Fruit fly (Drosophila melanogaster) whole organism, prepupa: Measurements from ENCODE around the gene CG5968.

Experiments used
- Blimp-1 ChIP-seq: fragments of 200-800 bp; sonication (Bioruptor generic); optimal IDR thresholded peaks from 3 replicates; lab custom pipeline; 2017; ENCODE audit warnings: missing biosample characterization, missing genetic modification characterization, mild to moderate bottlenecking, moderate library complexity, missing genetic modification reagents
- CG11762 ChIP-seq: fragments of 200-800 bp; sonication (Bioruptor generic); optimal IDR thresholded peaks from 3 replicates; lab custom pipeline; 2016; ENCODE audit warnings: missing biosample characterization, missing genetic modification characterization; ENCODE audit not compliant: insufficient read depth
- CG15336 ChIP-seq: fragments of 200-800 bp; sonication (Bioruptor generic); IDR thresholded peaks from 2 replicates; pipeline ENCODE4 v1.3.6; 2022; ENCODE audit warnings: missing biosample characterization, missing genetic modification characterization
- CG31627 ChIP-seq: fragments of 200-800 bp; sonication (Bioruptor generic); optimal IDR thresholded peaks from 3 replicates; lab custom pipeline; 2016; ENCODE audit warnings: missing biosample characterization, missing genetic modification characterization
- CG32006 ChIP-seq: fragments of 200-800 bp; sonication (Bioruptor generic); optimal IDR thresholded peaks from 3 replicates; lab custom pipeline; 2017; ENCODE audit warnings: missing biosample characterization, mild to moderate bottlenecking, missing genetic modification characterization
- CG3919 ChIP-seq: fragments of 200-800 bp; sonication (Bioruptor generic); optimal IDR thresholded peaks from 3 replicates; lab custom pipeline; 2016; ENCODE audit warnings: missing biosample characterization, missing genetic modification characterization
- CG6163 ChIP-seq: fragments of 200-800 bp; sonication (Bioruptor generic); IDR thresholded peaks from 3 replicates; pipeline ENCODE4 v1.3.6; 2022; ENCODE audit warnings: missing biosample characterization, missing genetic modification characterization
- CG6276 ChIP-seq: fragments of 200-800 bp; sonication (Bioruptor generic); optimal IDR thresholded peaks from 2 replicates; lab custom pipeline; 2017; ENCODE audit warnings: missing biosample characterization, mild to moderate bottlenecking, missing genetic modification characterization
- CG6792 ChIP-seq: fragments of 200-800 bp; sonication (Bioruptor generic); optimal IDR thresholded peaks from 3 replicates; lab custom pipeline; 2016; ENCODE audit warnings: missing biosample characterization, missing genetic modification characterization
- CG6854 ChIP-seq: fragments of 200-800 bp; sonication (Bioruptor generic); optimal IDR thresholded peaks from 2 replicates; lab custom pipeline; 2017; ENCODE audit warnings: missing biosample characterization, mild to moderate bottlenecking, missing genetic modification characterization
- CG7368 ChIP-seq: fragments of 200-800 bp; sonication (Bioruptor generic); optimal IDR thresholded peaks from 3 replicates; lab custom pipeline; 2016; ENCODE audit warnings: missing biosample characterization, missing genetic modification characterization
- CG8119 ChIP-seq: fragments of 200-800 bp; sonication (Bioruptor generic); IDR thresholded peaks from 3 replicates; pipeline ENCODE4 v1.3.6; 2022; ENCODE audit warnings: missing biosample characterization, missing genetic modification characterization
- CG8319 ChIP-seq: fragments of 200-800 bp; sonication (Bioruptor generic); optimal IDR thresholded peaks from 3 replicates; lab custom pipeline; 2016; ENCODE audit warnings: missing biosample characterization, missing genetic modification characterization
- CG8632 ChIP-seq: fragments of 200-800 bp; sonication (Bioruptor generic); optimal IDR thresholded peaks from 3 replicates; lab custom pipeline; 2016; ENCODE audit warnings: missing biosample characterization, missing genetic modification characterization
- Eip75B ChIP-seq: fragments of 200-800 bp; sonication (Bioruptor generic); optimal IDR thresholded peaks from 3 replicates; lab custom pipeline; 2016; ENCODE audit warnings: missing biosample characterization, missing genetic modification characterization
- Eip78C ChIP-seq: fragments of 200-800 bp; sonication (Bioruptor generic); peaks from one replicate; lab custom pipeline; 2016; ENCODE audit warnings: missing biosample characterization, missing genetic modification characterization
- Ets21C ChIP-seq: fragments of 200-800 bp; sonication (Bioruptor generic); optimal IDR thresholded peaks from 3 replicates; lab custom pipeline; 2016; ENCODE audit warnings: missing biosample characterization, missing genetic modification characterization
- Hr4 ChIP-seq: fragments of 200-800 bp; sonication (Bioruptor generic); optimal IDR thresholded peaks from 3 replicates; lab custom pipeline; 2016; ENCODE audit warnings: missing biosample characterization, missing genetic modification characterization
- Lpt ChIP-seq: fragments of 200-800 bp; sonication (Bioruptor generic); optimal IDR thresholded peaks from 3 replicates; lab custom pipeline; 2016; ENCODE audit warnings: missing biosample characterization, missing genetic modification characterization
- Met ChIP-seq: fragments of 200-800 bp; sonication (Bioruptor generic); optimal IDR thresholded peaks from 3 replicates; lab custom pipeline; 2016; ENCODE audit warnings: missing biosample characterization, missing genetic modification characterization
- OdsH ChIP-seq: fragments of 200-800 bp; sonication (Bioruptor generic); optimal IDR thresholded peaks from 3 replicates; lab custom pipeline; 2016; ENCODE audit warnings: missing biosample characterization, missing genetic modification characterization
- Sox102F ChIP-seq: fragments of 200-800 bp; sonication (Bioruptor generic); optimal IDR thresholded peaks from 2 replicates; lab custom pipeline; 2016; ENCODE audit warnings: missing biosample characterization, mild to moderate bottlenecking, missing genetic modification characterization
- Sox14 ChIP-seq: fragments of 200-800 bp; sonication (Bioruptor generic); optimal IDR thresholded peaks from 3 replicates; lab custom pipeline; 2016; ENCODE audit warnings: missing biosample characterization, missing genetic modification characterization
- Sox15 ChIP-seq: fragments of 200-800 bp; sonication (Bioruptor generic); optimal IDR thresholded peaks from 3 replicates; lab custom pipeline; 2016; ENCODE audit warnings: missing biosample characterization, missing genetic modification characterization
- achi ChIP-seq: fragments of 200-800 bp; sonication (Bioruptor generic); optimal IDR thresholded peaks from 3 replicates; lab custom pipeline; 2016; ENCODE audit warnings: missing biosample characterization, missing genetic modification characterization
- cyc ChIP-seq: fragments of 200-800 bp; sonication (Bioruptor generic); optimal IDR thresholded peaks from 3 replicates; lab custom pipeline; 2016; ENCODE audit warnings: missing biosample characterization, missing genetic modification characterization
- dac ChIP-seq: fragments of 200-800 bp; sonication (Bioruptor generic); optimal IDR thresholded peaks from 2 replicates; lab custom pipeline; 2017; ENCODE audit warnings: missing biosample characterization, mild to moderate bottlenecking, missing genetic modification characterization
- dsx ChIP-seq: fragments of 200-800 bp; optimal IDR thresholded peaks from 3 replicates; lab custom pipeline; 2019; ENCODE audit warnings: missing biosample characterization, mild to moderate bottlenecking, missing genetic modification characterization, moderate library complexity; ENCODE audit not compliant: poor library complexity, severe bottlenecking
- eg ChIP-seq: fragments of 200-800 bp; sonication (Bioruptor generic); IDR thresholded peaks from 3 replicates; pipeline ENCODE4 v1.3.6; 2022; ENCODE audit warnings: missing biosample characterization, missing genetic modification characterization
- esn ChIP-seq: fragments of 200-800 bp; sonication (Bioruptor generic); optimal IDR thresholded peaks from 2 replicates; lab custom pipeline; 2016; ENCODE audit warnings: missing biosample characterization, mild to moderate bottlenecking, missing genetic modification characterization, moderate library complexity
- fd85E ChIP-seq: fragments of 200-800 bp; sonication (Bioruptor generic); optimal IDR thresholded peaks from 3 replicates; lab custom pipeline; 2016; ENCODE audit warnings: missing biosample characterization, missing genetic modification characterization
- fkh ChIP-seq: fragments of 200-800 bp; sonication (Bioruptor generic); optimal IDR thresholded peaks from 3 replicates; lab custom pipeline; 2017; ENCODE audit warnings: missing biosample characterization, mild to moderate bottlenecking, missing genetic modification characterization, moderate library complexity
- lz ChIP-seq: fragments of 200-800 bp; sonication (Bioruptor generic); optimal IDR thresholded peaks from 3 replicates; lab custom pipeline; 2016; ENCODE audit warnings: missing biosample characterization, missing genetic modification characterization
- pdm3 ChIP-seq: fragments of 200-800 bp; sonication (Bioruptor generic); optimal IDR thresholded peaks from 3 replicates; lab custom pipeline; 2016; ENCODE audit warnings: missing biosample characterization, missing genetic modification characterization
- spab ChIP-seq: fragments of 200-800 bp; sonication (Bioruptor generic); optimal IDR thresholded peaks from 2 replicates; lab custom pipeline; 2017; ENCODE audit warnings: missing biosample characterization, mild to moderate bottlenecking, missing genetic modification characterization, missing genetic modification reagents
- ss ChIP-seq, 2 experiments: fragments of 200-800 bp; sonication (Bioruptor generic); optimal IDR thresholded peaks; 2 replicates in 1 of 2; 3 replicates in 1 of 2; lab custom pipeline; 2017 to 2018; ENCODE audit warnings: mild to moderate bottlenecking in 2 of 2, missing biosample characterization in 2 of 2, missing genetic modification characterization in 2 of 2, moderate library complexity in 1 of 2
- svp ChIP-seq: fragments of 200-800 bp; sonication (Bioruptor generic); peaks from one replicate; lab custom pipeline; 2016; ENCODE audit warnings: missing biosample characterization, missing genetic modification characterization
- topi ChIP-seq: fragments of 200-800 bp; sonication (Bioruptor generic); optimal IDR thresholded peaks from 3 replicates; lab custom pipeline; 2016; ENCODE audit warnings: missing biosample characterization, missing genetic modification characterization
- vri ChIP-seq: fragments of 200-800 bp; sonication (Bioruptor generic); optimal IDR thresholded peaks from 3 replicates; lab custom pipeline; 2016; ENCODE audit warnings: missing biosample characterization, mild to moderate bottlenecking, missing genetic modification characterization

The CG5968 gene

DNA sequence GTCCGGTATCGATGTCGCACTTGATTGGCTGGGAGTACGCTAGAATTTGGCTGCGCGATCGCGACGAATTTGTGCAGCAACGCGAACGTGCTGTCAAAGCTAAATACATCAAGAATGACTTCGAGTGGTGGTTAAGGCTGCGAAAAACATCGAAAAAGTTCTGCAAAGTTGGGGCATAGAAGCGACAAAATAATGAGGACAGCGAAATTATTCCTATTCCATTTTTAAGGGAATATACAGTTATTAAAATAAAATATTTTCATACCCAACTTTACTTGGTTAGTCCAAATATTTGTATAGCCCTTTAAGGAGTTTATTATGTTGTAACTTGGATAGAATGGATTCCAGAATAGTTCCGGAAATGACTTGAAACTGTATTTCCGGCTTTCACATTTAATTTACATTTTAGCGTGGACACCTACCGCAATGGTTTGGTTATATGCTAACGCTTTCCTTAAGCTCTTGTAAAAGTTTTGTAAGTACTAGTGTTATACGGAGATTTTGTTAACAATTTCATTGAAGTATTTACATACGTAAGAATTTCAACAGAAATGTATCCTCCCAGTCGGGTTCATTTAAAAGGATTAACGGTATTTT is 6.7 kb downstream of the CG5968 start (continued):
- TF ChIP-seq esn (GFP tag; lab: Kevin White, UChicago) = peak; percentile 88
- TF ChIP-seq spab (GFP tag; lab: Kevin White, UChicago) = peak; percentile 35
- TF ChIP-seq Lpt (GFP tag; lab: Kevin White, UChicago) = no peak
- TF ChIP-seq CG8319 (GFP tag; lab: Kevin White, UChicago) = peak; percentile 79
- peak; percentile 65 for TF ChIP-seq CG7368
- TF ChIP-seq svp (GFP tag; lab: Kevin White, UChicago) = no peak
- TF ChIP-seq CG11762 = peak; percentile 55
- peak; percentile 22 for TF ChIP-seq Sox15 (GFP tag; lab: Kevin White, UChicago)
- peak; percentile 74 for TF ChIP-seq fd85E (GFP tag; lab: Kevin White, UChicago)
- TF ChIP-seq ss (GFP tag; optimal IDR thresholded peaks at IDR 0.05; lab: Kevin White, UChicago) = no peak
- peak; percentile 84 for TF ChIP-seq OdsH (GFP tag; lab: Kevin White, UChicago)
- peak; percentile 89 for TF ChIP-seq Met (GFP tag; lab: Kevin White, UChicago)
- TF ChIP-seq CG8119 (GFP tag; lab: Robert Waterston, UW) = no peak
- TF ChIP-seq vri (GFP tag; lab: Kevin White, UChicago) = peak; percentile 75
- no peak for TF ChIP-seq dsx (GFP tag; lab: Kevin White, UChicago)
- peak; percentile 78 for TF ChIP-seq CG31627 (GFP tag; lab: Kevin White, UChicago)
- peak; percentile 39 for TF ChIP-seq dac (GFP tag; lab: Kevin White, UChicago)
- TF ChIP-seq topi (GFP tag; lab: Kevin White, UChicago) = peak; percentile 27
- peak; percentile 70 for TF ChIP-seq CG6792 (GFP tag; lab: Kevin White, UChicago)
- TF ChIP-seq Ets21C = peak; percentile 62
- TF ChIP-seq Eip75B (GFP tag; lab: Kevin White, UChicago) = peak; percentile 81
- peak; percentile 74 for TF ChIP-seq Sox102F (GFP tag; lab: Kevin White, UChicago)
- TF ChIP-seq lz (GFP tag; lab: Kevin White, UChicago) = peak; percentile 83
- TF ChIP-seq CG32006 (GFP tag; lab: Kevin White, UChicago) = peak; percentile 47
- peak; percentile 73 for TF ChIP-seq achi (GFP tag; lab: Kevin White, UChicago)
- TF ChIP-seq, all 60 proteins: peak for 44

DNA sequence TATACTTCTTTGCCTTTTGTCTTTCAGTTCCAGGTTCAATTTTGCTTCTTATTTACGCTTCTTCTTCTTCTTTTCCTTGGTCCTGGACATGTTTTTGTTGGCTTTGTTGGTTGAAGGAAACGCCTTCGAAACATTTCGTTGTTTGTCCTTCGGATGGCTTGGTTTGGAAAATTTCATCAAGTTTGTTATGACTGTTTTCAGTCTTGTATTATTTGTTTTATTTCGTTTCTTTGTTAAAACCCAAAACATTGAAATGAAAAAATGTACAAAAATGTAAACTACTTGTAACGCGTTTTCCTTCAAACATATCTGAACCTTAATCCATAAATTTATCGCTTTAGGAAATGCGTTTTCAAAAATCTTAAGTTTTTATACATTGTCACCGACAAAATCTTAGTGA is 7.5 kb downstream of the CG5968 start, which contains the start of gene CG31816:
Gene CG31816, plus strand, starts transcription at position 301 of the 400 bp plus-strand sequence.
- TF ChIP-seq CG8319 (GFP tag; lab: Kevin White, UChicago) (no peak), CG3919 (no peak), Blimp-1 (no peak), CG15336 (GFP tag; lab: Robert Waterston, UW) (no peak), Lpt (GFP tag; lab: Kevin White, UChicago) (no peak), pdm3 (GFP tag; lab: Kevin White, UChicago) (no peak), CG8632 (GFP tag; lab: Kevin White, UChicago) (no peak), Ets21C (no peak), lz (GFP tag; lab: Kevin White, UChicago) (no peak), CG32006 (GFP tag; lab: Kevin White, UChicago) (no peak), Hr4 (GFP tag; lab: Kevin White, UChicago) (no peak), eg (no peak), CG6854 (no peak), Sox14 (GFP tag; lab: Kevin White, UChicago) (no peak), cyc (GFP tag; lab: Kevin White, UChicago) (no peak), dac (GFP tag; lab: Kevin White, UChicago) (no peak)

- TF ChIP-seq Eip78C (peak; percentile 49), eg (0 out of 3 replicates have a peak, but pooled peaks have one; percentile 44), fkh (GFP tag; lab: Kevin White, UChicago) (peak; percentile 61), CG7368 (no peak), ss (GFP tag; optimal IDR thresholded peaks at IDR 0.05; lab: Kevin White, UChicago) (no peak), CG15336 (GFP tag; lab: Robert Waterston, UW) (peak; percentile 45; the same call in 1 of the 2 replicates), CG6163 (GFP tag; lab: Robert Waterston, UW) (peak; percentile 29; the same call in 1 of the 3 replicates), CG6276 (GFP tag; lab: Kevin White, UChicago) (peak; percentile 24), CG32006 (GFP tag; lab: Kevin White, UChicago) (peak; percentile 20)
These were observed 8.0 kb downstream of the CG5968 start for dm6 chr2L:16541733-16542132.
